Fruit fly (Drosophila melanogaster): ENCODE data around the gene CG6138.

DNA sequence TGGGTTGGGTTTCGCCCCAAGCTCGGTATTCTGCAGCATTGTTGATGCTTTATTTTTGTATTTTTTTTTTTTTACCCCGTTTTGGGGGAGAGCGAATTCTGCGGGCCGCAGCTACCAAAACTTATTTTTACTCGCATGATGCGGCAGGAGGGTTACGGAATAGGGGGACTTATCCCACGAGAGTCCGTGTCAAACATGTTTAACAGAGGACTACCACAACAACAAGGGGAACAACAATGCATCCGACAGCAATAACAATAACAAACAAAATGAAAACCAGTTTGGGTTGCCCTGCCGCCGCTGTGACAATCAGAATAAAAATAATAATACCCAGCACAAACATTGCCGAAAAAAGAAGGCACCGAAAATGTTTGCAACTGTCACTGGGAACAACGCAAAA is 46.0 kb downstream of the CG6138 start:
- TF ChIP-seq CG8478 (optimal IDR thresholded peaks at IDR 0.05) = no peak
- no peak for TF ChIP-seq CTCF (optimal IDR thresholded peaks at IDR 0.05)
